Worm (Caenorhabditis elegans): ENCODE data around the gene C44B7.7.

- TF ChIP-seq nhr-25 (tag; optimal IDR thresholded peaks at IDR 0.05) (no peak), unc-39 (tag; optimal IDR thresholded peaks at IDR 0.05) (no peak), fkh-10 (GFP tag; optimal IDR thresholded peaks at IDR 0.05) (no peak), ztf-11 (tag; optimal IDR thresholded peaks at IDR 0.05) (no peak), lsy-12 (tag; optimal IDR thresholded peaks at IDR 0.05) (no peak), jun-1 (tag; optimal IDR thresholded peaks at IDR 0.05) (no peak), nhr-67 (tag; optimal IDR thresholded peaks at IDR 0.05) (no peak), lin-39 (tag; optimal IDR thresholded peaks at IDR 0.05) (no peak), pha-4 (tag; optimal IDR thresholded peaks at IDR 0.05) (no peak), unc-62 (GFP tag; optimal IDR thresholded peaks at IDR 0.05) (no peak), lin-15B (tag; optimal IDR thresholded peaks at IDR 0.05) (no peak), mdl-1 (tag; optimal IDR thresholded peaks at IDR 0.05) (no peak)
Observed at ce11 chrII:6919363-6919851, 39.4 kb upstream of the C44B7.7 start, which contains the start of gene B0252.1.

Measured in whole organism, L3 larva.